Worm (Caenorhabditis elegans): ENCODE results near the gene F14F7.7.
A peak's percentile ranks its signal among the peaks of the same experiment; 100 is the strongest.

Gene F14F7.7

ce11 chrIII:13066828-13067227 lies 36.1 kb downstream of the F14F7.7 start:
- TF ChIP-seq ceh-45 (GFP tag; IDR thresholded peaks at IDR 0.05) (no peak), ttx-3 (tag; optimal IDR thresholded peaks at IDR 0.05) (no peak), ceh-48 (tag; optimal IDR thresholded peaks at IDR 0.05) (no peak), Y22D7AL.16 (tag; optimal IDR thresholded peaks at IDR 0.05) (no peak), hlh-30 (tag; optimal IDR thresholded peaks at IDR 0.05; ENCODE audit: insufficient read depth) (no peak), ztf-16 (tag; optimal IDR thresholded peaks at IDR 0.05) (no peak), mec-3 (tag; optimal IDR thresholded peaks at IDR 0.05; ENCODE audit: borderline replicate concordance) (no peak), ceh-9 (tag; optimal IDR thresholded peaks at IDR 0.05) (no peak), C08G9.2 (tag; optimal IDR thresholded peaks at IDR 0.05) (no peak), K02D7.2 (tag; optimal IDR thresholded peaks at IDR 0.05) (no peak), ceh-34 (tag; optimal IDR thresholded peaks at IDR 0.05) (no peak), ceh-30 (tag; optimal IDR thresholded peaks at IDR 0.05) (no peak), fkh-10 (GFP tag; optimal IDR thresholded peaks at IDR 0.05) (no peak), fax-1 (tag; optimal IDR thresholded peaks at IDR 0.05) (no peak), ama-1 (optimal IDR thresholded peaks at IDR 0.05) (no peak)

- no peak for TF ChIP-seq Y22D7AL.16 (tag; optimal IDR thresholded peaks at IDR 0.05)
- TF ChIP-seq gmeb-2 (tag; optimal IDR thresholded peaks at IDR 0.05), result peak; percentile 1
- TF ChIP-seq tbx-2 (tag; optimal IDR thresholded peaks at IDR 0.05), result peak; percentile 90
- no peak for TF ChIP-seq npax-4 (tag; optimal IDR thresholded peaks at IDR 0.05)
- peak; percentile 63 for TF ChIP-seq fkh-10 (GFP tag; optimal IDR thresholded peaks at IDR 0.05)
- TF ChIP-seq nhr-11 (tag; optimal IDR thresholded peaks at IDR 0.05), result no peak
- peak; percentile 86 for TF ChIP-seq dve-1 (tag; optimal IDR thresholded peaks at IDR 0.05)
- peak; percentile 68 for TF ChIP-seq ceh-2 (tag; optimal IDR thresholded peaks at IDR 0.05)
- peak; percentile 83 for TF ChIP-seq unc-55 (GFP tag; optimal IDR thresholded peaks at IDR 0.05)
- TF ChIP-seq ztf-16 (tag; optimal IDR thresholded peaks at IDR 0.05), result no peak
- peak; percentile 66 for TF ChIP-seq ceh-19 (GFP tag; optimal IDR thresholded peaks at IDR 0.05)
- no peak for TF ChIP-seq tbx-7 (tag; optimal IDR thresholded peaks at IDR 0.05)
- peak; percentile 72 for TF ChIP-seq unc-86 (tag; optimal IDR thresholded peaks at IDR 0.05)
- peak; percentile 9 for TF ChIP-seq che-1 (tag; optimal IDR thresholded peaks at IDR 0.05)
- TF ChIP-seq madf-2 (tag; optimal IDR thresholded peaks at IDR 0.05), result no peak
- peak; percentile 82 for TF ChIP-seq ceh-14 (tag; optimal IDR thresholded peaks at IDR 0.05)
- peak; percentile 56 for TF ChIP-seq pha-2 (tag; optimal IDR thresholded peaks at IDR 0.05)
- no peak for TF ChIP-seq ceh-9 (tag; optimal IDR thresholded peaks at IDR 0.05)
- TF ChIP-seq ets-4 (tag; optimal IDR thresholded peaks at IDR 0.05), result peak; percentile 73
- peak; percentile 65 for TF ChIP-seq C08G9.2 (tag; optimal IDR thresholded peaks at IDR 0.05)
- TF ChIP-seq pqm-1 (tag; optimal IDR thresholded peaks at IDR 0.05), result no peak
- no peak for TF ChIP-seq ttx-3 (tag; optimal IDR thresholded peaks at IDR 0.05)
- TF ChIP-seq fkh-6 (tag; optimal IDR thresholded peaks at IDR 0.05), result peak; percentile 38
- TF ChIP-seq ref-2 (tag; optimal IDR thresholded peaks at IDR 0.05), result peak; percentile 92
- TF ChIP-seq syd-9 (tag; optimal IDR thresholded peaks at IDR 0.05), result peak; percentile 81
- TF ChIP-seq hlh-6 (tag; optimal IDR thresholded peaks at IDR 0.05), result peak; percentile 75
- TF ChIP-seq K02D7.2 (tag; optimal IDR thresholded peaks at IDR 0.05), result peak; percentile 34
- TF ChIP-seq ceh-24 (tag; optimal IDR thresholded peaks at IDR 0.05), result no peak
- TF ChIP-seq lim-6 (tag; optimal IDR thresholded peaks at IDR 0.05), result peak; percentile 66
- peak; percentile 55 for TF ChIP-seq pat-9 (tag; optimal IDR thresholded peaks at IDR 0.05)
- peak; percentile 34 for TF ChIP-seq ahr-1 (tag; optimal IDR thresholded peaks at IDR 0.05)
- TF ChIP-seq fax-1 (tag; optimal IDR thresholded peaks at IDR 0.05), result peak; percentile 31
- TF ChIP-seq ceh-30 (tag; optimal IDR thresholded peaks at IDR 0.05), result peak; percentile 37
- no peak for TF ChIP-seq sox-4 (tag; optimal IDR thresholded peaks at IDR 0.05)
- peak; percentile 88 for TF ChIP-seq hlh-30 (tag; optimal IDR thresholded peaks at IDR 0.05; ENCODE audit: insufficient read depth)
- peak; percentile 45 for TF ChIP-seq eyg-1 (tag; optimal IDR thresholded peaks at IDR 0.05)
- peak; percentile 70 for TF ChIP-seq pros-1 (tag; optimal IDR thresholded peaks at IDR 0.05)
- peak; percentile 95 for TF ChIP-seq nfya-1 (tag; optimal IDR thresholded peaks at IDR 0.05)
- TF ChIP-seq ceh-18 (tag; optimal IDR thresholded peaks at IDR 0.05), result peak; percentile 96
- TF ChIP-seq elt-2 (tag; optimal IDR thresholded peaks at IDR 0.05), result peak; percentile 66
- TF ChIP-seq mec-3 (tag; optimal IDR thresholded peaks at IDR 0.05; ENCODE audit: borderline replicate concordance), result peak; percentile 41
- TF ChIP-seq F13H6.1 (tag; optimal IDR thresholded peaks at IDR 0.05), result peak; percentile 55
- no peak for TF ChIP-seq nhr-232 (tag; optimal IDR thresholded peaks at IDR 0.05)
- peak; percentile 0 for TF ChIP-seq pax-1 (tag; optimal IDR thresholded peaks at IDR 0.05)
These were observed 37.4 kb downstream of the F14F7.7 start for ce11 chrIII:13067884-13068767.

Data from whole organism, late embryonic.